Fruit fly (Drosophila melanogaster) whole organism: Measurements from ENCODE around the gene CG43376.

Source experiments
- CG8478 ChIP-seq: fragments of >200 bp; optimal IDR thresholded peaks from 2 replicates; lab custom pipeline; 2018; ENCODE audit warnings: inconsistent platforms
- Dll ChIP-seq: fragments of >200 bp; optimal IDR thresholded peaks from 2 replicates; lab custom pipeline; 2017

DNA sequence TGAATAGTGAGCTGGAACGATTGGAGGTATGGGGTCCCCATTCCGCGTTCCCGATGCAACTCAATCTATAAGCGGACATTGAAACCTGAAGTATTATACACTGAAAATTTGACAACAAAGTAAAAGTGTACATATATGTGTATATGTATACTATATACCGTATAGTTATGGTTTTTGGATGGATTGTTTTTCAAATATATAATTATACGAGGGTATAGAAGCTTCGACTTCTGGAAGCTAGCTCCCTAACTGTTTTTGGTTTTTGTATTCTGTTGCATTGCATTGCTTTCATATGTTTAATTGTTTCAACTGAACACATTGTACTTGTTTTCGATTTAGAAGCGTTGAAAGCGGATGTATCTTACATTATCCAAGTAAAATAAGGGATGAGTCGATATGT is 39.4 kb downstream of the CG43376 start, which contains the start of gene CG16888:
- TF ChIP-seq Dll (lab: Kevin White, UChicago) = no peak
- no peak for TF ChIP-seq CG8478 (lab: Kevin White, UChicago)
